Fruit fly (Drosophila melanogaster): Measurements from ENCODE around the gene CG34456.

Gene CG34456

dm6 chr3L:9358713-9359040, 3.2 kb upstream of the CG34456 start, which contains the start of the genes UGP and Svip (continued):
- no peak for TF ChIP-seq CG5953 (GFP tag; IDR thresholded peaks at IDR 0.05)
- TF ChIP-seq Opbp (GFP tag; IDR thresholded peaks at IDR 0.05; ENCODE audit: partially characterized antibody) = no peak
- peak; percentile 25; the same call in 1 of the 2 replicates for TF ChIP-seq hbn (GFP tag; IDR thresholded peaks at IDR 0.05; ENCODE audit: partially characterized antibody)
- TF ChIP-seq CG7556 (GFP tag; optimal IDR thresholded peaks at IDR 0.05) = no peak
- no peak for TF ChIP-seq CG9727 (GFP tag; optimal IDR thresholded peaks at IDR 0.05)
- peak; percentile 52 for TF ChIP-seq scrt (GFP tag; optimal IDR thresholded peaks at IDR 0.05)
- no peak for TF ChIP-seq CG3065 (GFP tag; optimal IDR thresholded peaks at IDR 0.05)
- TF ChIP-seq CG8359 (GFP tag; optimal IDR thresholded peaks at IDR 0.05; ENCODE audit: borderline replicate concordance) = no peak
- no peak for TF ChIP-seq ATbp (GFP tag; optimal IDR thresholded peaks at IDR 0.05)
- TF ChIP-seq lola (GFP tag; optimal IDR thresholded peaks at IDR 0.05) = no peak
- peak; percentile 65; the same call in 1 of the 2 replicates for TF ChIP-seq Drgx (GFP tag; IDR thresholded peaks at IDR 0.05)
- no peak for TF ChIP-seq CG10565 (GFP tag; optimal IDR thresholded peaks at IDR 0.05)
- TF ChIP-seq YL-1 (GFP tag; optimal IDR thresholded peaks at IDR 0.05) = no peak
- TF ChIP-seq Atf-2 (GFP tag; optimal IDR thresholded peaks at IDR 0.05) = no peak
- TF ChIP-seq GATAe (GFP tag; conservative IDR thresholded peaks at IDR 0.05) = no peak
- TF ChIP-seq eve (GFP tag; optimal IDR thresholded peaks at IDR 0.05) = no peak
- no peak for TF ChIP-seq Max (GFP tag; optimal IDR thresholded peaks at IDR 0.05)
- peak; percentile 28; the same call in 1 of the 4 replicates for TF ChIP-seq Dll (GFP tag; IDR thresholded peaks at IDR 0.05; ENCODE audit: partially characterized antibody)
- peak; percentile 99 for TF ChIP-seq CG17186 (GFP tag; optimal IDR thresholded peaks at IDR 0.05)
- no peak for TF ChIP-seq Doc3 (GFP tag; IDR thresholded peaks at IDR 0.05; ENCODE audit: partially characterized antibody)
- TF ChIP-seq Trl (optimal IDR thresholded peaks at IDR 0.05) = peak in 1 of 2 experiments; percentile 21
- no peak for TF ChIP-seq Trl (GFP tag; optimal IDR thresholded peaks at IDR 0.05)
- no peak for TF ChIP-seq sr (GFP tag; IDR thresholded peaks at IDR 0.05)
- no peak for TF ChIP-seq shn (GFP tag; optimal IDR thresholded peaks at IDR 0.05)
- no peak for TF ChIP-seq BtbVII (GFP tag; optimal IDR thresholded peaks at IDR 0.05)
- TF ChIP-seq CG4404 (GFP tag; IDR thresholded peaks at IDR 0.05) = no peak
- TF ChIP-seq CG10543 (GFP tag; optimal IDR thresholded peaks at IDR 0.05) = no peak
- peak; percentile 39 for TF ChIP-seq CG15514 (GFP tag; optimal IDR thresholded peaks at IDR 0.05)
- no peak for TF ChIP-seq ham (GFP tag; IDR thresholded peaks at IDR 0.05)
- no peak for TF ChIP-seq CG1832 (GFP tag; optimal IDR thresholded peaks at IDR 0.05)
- no peak for TF ChIP-seq tx (GFP tag; optimal IDR thresholded peaks at IDR 0.05)
- TF ChIP-seq CG6272 (GFP tag; IDR thresholded peaks at IDR 0.05) = no peak
- no peak for TF ChIP-seq CG6813 (GFP tag; optimal IDR thresholded peaks at IDR 0.05)
- TF ChIP-seq chinmo (GFP tag; IDR thresholded peaks at IDR 0.05; ENCODE audit: partially characterized antibody) = 0 out of 4 replicates have a peak, but pooled peaks have one; percentile 57
- peak; percentile 4 for TF ChIP-seq CG13296 (GFP tag; optimal IDR thresholded peaks at IDR 0.05)
- TF ChIP-seq CG9817 (tag; optimal IDR thresholded peaks at IDR 0.05) = no peak
- TF ChIP-seq CG9797 (GFP tag; optimal IDR thresholded peaks at IDR 0.05) = no peak
- TF ChIP-seq crp (GFP tag; optimal IDR thresholded peaks at IDR 0.05) = peak; percentile 77 to 95
- TF ChIP-seq CG4854 (GFP tag; optimal IDR thresholded peaks at IDR 0.05) = no peak
- TF ChIP-seq Dp (GFP tag; optimal IDR thresholded peaks at IDR 0.05) = peak; percentile 21
- no peak for TF ChIP-seq dpn (GFP tag; optimal IDR thresholded peaks at IDR 0.05)
- no peak for TF ChIP-seq nau (GFP tag; optimal IDR thresholded peaks at IDR 0.05)
- TF ChIP-seq gcm (GFP tag; optimal IDR thresholded peaks at IDR 0.05) = no peak
- TF ChIP-seq CG12659 (GFP tag; optimal IDR thresholded peaks at IDR 0.05) = peak; percentile 17
- TF ChIP-seq en (GFP tag; optimal IDR thresholded peaks at IDR 0.05) = no peak
- TF ChIP-seq ase (GFP tag; IDR thresholded peaks at IDR 0.05) = no peak
- no peak for TF ChIP-seq CG9437 (GFP tag; optimal IDR thresholded peaks at IDR 0.05)
- TF ChIP-seq CG4282 (GFP tag; optimal IDR thresholded peaks at IDR 0.05) = peak; percentile 27
- no peak for TF ChIP-seq Abd-B (GFP tag; optimal IDR thresholded peaks at IDR 0.05)
- TF ChIP-seq ttk (GFP tag; IDR thresholded peaks at IDR 0.05) = no peak

Measured in whole organism, embryonic.